Fruit fly (Drosophila melanogaster) whole organism, embryonic: Measurements from ENCODE around the gene CG43064.

Source experiments
- Aef1 ChIP-seq: fragments of 200-800 bp; sonication (Bioruptor generic); IDR thresholded peaks from 3 replicates; pipeline ENCODE4 v1.3.6; 2022; ENCODE audit warnings: missing biosample characterization, missing genetic modification characterization
- BEAF-32 ChIP-seq: fragments of 200-800 bp; sonication (Bioruptor generic); optimal IDR thresholded peaks from 3 replicates; lab custom pipeline; 2017; ENCODE audit warnings: missing biosample characterization, missing genetic modification characterization, mild to moderate bottlenecking, moderate library complexity, missing genetic modification reagents
- Bgb ChIP-seq: fragments of 200-800 bp; sonication (Bioruptor generic); IDR thresholded peaks from 2 replicates; pipeline ENCODE4 v1.3.6; 2022; ENCODE audit warnings: missing biosample characterization, missing genetic modification characterization; ENCODE audit not compliant: partially characterized antibody
- CG10147 ChIP-seq: fragments of 200-800 bp; sonication (Bioruptor generic); optimal IDR thresholded peaks from 2 replicates; lab custom pipeline; 2019; ENCODE audit warnings: missing biosample characterization, mild to moderate bottlenecking, missing genetic modification characterization, moderate library complexity
- CG13287 ChIP-seq: fragments of 200-800 bp; sonication (Bioruptor generic); IDR thresholded peaks from 2 replicates; pipeline ENCODE4 v1.3.6; 2022; ENCODE audit warnings: missing biosample characterization, missing genetic modification characterization; ENCODE audit not compliant: partially characterized antibody
- CG14860 ChIP-seq: fragments of 200-800 bp; sonication (Bioruptor generic); IDR thresholded peaks from 3 replicates; pipeline ENCODE4 v1.3.6; 2022; ENCODE audit warnings: missing biosample characterization, missing genetic modification characterization; ENCODE audit not compliant: partially characterized antibody
- CG1603 ChIP-seq: fragments of 200-800 bp; sonication (Bioruptor generic); optimal IDR thresholded peaks from 2 replicates; lab custom pipeline; 2019; ENCODE audit warnings: missing biosample characterization, mild to moderate bottlenecking, missing genetic modification characterization, moderate library complexity
- CG16813 ChIP-seq: fragments of 200-800 bp; sonication (Bioruptor generic); IDR thresholded peaks from 3 replicates; pipeline ENCODE4 v1.3.6; 2022; ENCODE audit warnings: missing biosample characterization, missing genetic modification characterization; ENCODE audit not compliant: partially characterized antibody
- CG17361 ChIP-seq: fragments of 200-800 bp; sonication (Bioruptor generic); IDR thresholded peaks from 3 replicates; pipeline ENCODE4 v1.3.6; 2022; ENCODE audit warnings: missing biosample characterization, missing genetic modification characterization
- CG18011 ChIP-seq: fragments of 200-800 bp; sonication (Bioruptor generic); optimal IDR thresholded peaks from 2 replicates; lab custom pipeline; 2017; ENCODE audit warnings: missing biosample characterization, missing genetic modification characterization, mild to moderate bottlenecking, moderate library complexity, missing genotype
- CG2116 ChIP-seq: fragments of 200-800 bp; sonication (Bioruptor generic); optimal IDR thresholded peaks from 3 replicates; lab custom pipeline; 2018; ENCODE audit warnings: missing biosample characterization, mild to moderate bottlenecking, missing genetic modification characterization
- CG2129 ChIP-seq: fragments of 200-800 bp; sonication (Bioruptor generic); IDR thresholded peaks from 2 replicates; pipeline ENCODE4 v1.3.6; 2022; ENCODE audit warnings: missing biosample characterization, missing genetic modification characterization; ENCODE audit not compliant: partially characterized antibody
- CG2678 ChIP-seq: fragments of 200-800 bp; sonication (Bioruptor generic); optimal IDR thresholded peaks from 3 replicates; lab custom pipeline; 2019; ENCODE audit warnings: missing biosample characterization, mild to moderate bottlenecking, missing genetic modification characterization, moderate library complexity
- CG2712 ChIP-seq: fragments of 200-800 bp; optimal IDR thresholded peaks from 3 replicates; lab custom pipeline; 2019; ENCODE audit warnings: missing biosample characterization, mild to moderate bottlenecking, missing genetic modification characterization, moderate library complexity
- CG30020 ChIP-seq: fragments of 200-800 bp; optimal IDR thresholded peaks from 2 replicates; lab custom pipeline; 2019; ENCODE audit warnings: missing biosample characterization, mild to moderate bottlenecking, missing genetic modification characterization, moderate library complexity
- CG4360 ChIP-seq: fragments of 200-800 bp; sonication (Bioruptor generic); IDR thresholded peaks from 2 replicates; pipeline ENCODE4 v1.3.6; 2022; ENCODE audit warnings: missing biosample characterization, missing genetic modification characterization
- CG6791 ChIP-seq: fragments of 200-800 bp; sonication (Bioruptor generic); IDR thresholded peaks from 3 replicates; pipeline ENCODE4 v1.3.6; 2022; ENCODE audit warnings: missing biosample characterization, missing genetic modification characterization; ENCODE audit not compliant: partially characterized antibody
- Doc3 ChIP-seq: fragments of 200-800 bp; sonication (Bioruptor generic); IDR thresholded peaks from 3 replicates; pipeline ENCODE4 v1.3.6; 2022; ENCODE audit warnings: missing biosample characterization, missing genetic modification characterization; ENCODE audit not compliant: partially characterized antibody
- Dp ChIP-seq: fragments of 200-800 bp; sonication (Bioruptor generic); optimal IDR thresholded peaks from 2 replicates; lab custom pipeline; 2018; ENCODE audit warnings: missing biosample characterization, mild to moderate bottlenecking, missing genetic modification characterization, moderate library complexity
- Dref ChIP-seq: fragments of 200-800 bp; sonication (Bioruptor generic); IDR thresholded peaks from 2 replicates; pipeline ENCODE4 v1.3.6; 2022; ENCODE audit warnings: missing biosample characterization, missing genetic modification characterization
- Elba2 ChIP-seq: fragments of 200-800 bp; sonication (Bioruptor generic); optimal IDR thresholded peaks from 3 replicates; lab custom pipeline; 2016; ENCODE audit warnings: missing biosample characterization, missing genetic modification characterization
- HLH4C ChIP-seq: fragments of 200-800 bp; sonication (Bioruptor generic); IDR thresholded peaks from 3 replicates; pipeline ENCODE4 v1.3.6; 2022; ENCODE audit warnings: missing biosample characterization, missing genetic modification characterization; ENCODE audit not compliant: partially characterized antibody
- MBD-R2 ChIP-seq: fragments of 200-800 bp; sonication (Bioruptor generic); IDR thresholded peaks from 2 replicates; pipeline ENCODE4 v1.3.6; 2022; ENCODE audit warnings: missing biosample characterization, missing genetic modification characterization
- MESR4 ChIP-seq: fragments of 200-800 bp; sonication (Bioruptor generic); optimal IDR thresholded peaks from 2 replicates; lab custom pipeline; 2018; ENCODE audit warnings: missing biosample characterization, mild to moderate bottlenecking, missing genetic modification characterization, moderate library complexity
- Med ChIP-seq: fragments of 200-800 bp; sonication (Bioruptor generic); peaks from one replicate; lab custom pipeline; 2016; ENCODE audit warnings: missing biosample characterization, missing genetic modification characterization, mild to moderate bottlenecking, inconsistent platforms, moderate library complexity
- NC2β ChIP-seq: fragments of 200-800 bp; sonication (Bioruptor generic); optimal IDR thresholded peaks from 2 replicates; lab custom pipeline; 2016; ENCODE audit warnings: missing biosample characterization, missing genetic modification characterization
- Nf-YB ChIP-seq: fragments of 200-800 bp; sonication (Bioruptor generic); optimal IDR thresholded peaks from 3 replicates; lab custom pipeline; 2019; ENCODE audit warnings: missing biosample characterization, mild to moderate bottlenecking, missing genetic modification characterization, moderate library complexity
- Opbp ChIP-seq: fragments of 200-800 bp; sonication (Bioruptor generic); IDR thresholded peaks from 3 replicates; pipeline ENCODE4 v1.3.6; 2022; ENCODE audit warnings: missing biosample characterization, missing genetic modification characterization; ENCODE audit not compliant: partially characterized antibody
- Ravus ChIP-seq: fragments of 200-800 bp; sonication (Bioruptor generic); IDR thresholded peaks from 2 replicates; pipeline ENCODE4 v1.3.6; 2022; ENCODE audit warnings: missing biosample characterization, missing genetic modification characterization
- Scr ChIP-seq: fragments of 200-800 bp; sonication (Bioruptor generic); IDR thresholded peaks from 2 replicates; pipeline ENCODE4 v1.3.6; 2022; ENCODE audit warnings: missing biosample characterization, missing genetic modification characterization; ENCODE audit not compliant: partially characterized antibody
- Ssrp ChIP-seq: fragments of 200-800 bp; sonication (Bioruptor generic); optimal IDR thresholded peaks from 2 replicates; lab custom pipeline; 2018; ENCODE audit warnings: missing biosample characterization, mild to moderate bottlenecking, missing genetic modification characterization, moderate library complexity
- amos ChIP-seq: fragments of 200-800 bp; sonication (Bioruptor generic); IDR thresholded peaks from 2 replicates; pipeline ENCODE4 v1.3.6; 2022; ENCODE audit warnings: missing biosample characterization, missing genetic modification characterization; ENCODE audit not compliant: partially characterized antibody
- ato ChIP-seq: fragments of 200-800 bp; sonication (Bioruptor generic); IDR thresholded peaks from 2 replicates; pipeline ENCODE4 v1.3.6; 2022; ENCODE audit warnings: missing biosample characterization, missing genetic modification characterization; ENCODE audit not compliant: partially characterized antibody
- chinmo ChIP-seq: fragments of 200-800 bp; sonication (Bioruptor generic); IDR thresholded peaks from 4 replicates; pipeline ENCODE4 v1.3.6; 2022; ENCODE audit warnings: missing biosample characterization, missing genetic modification characterization; ENCODE audit not compliant: partially characterized antibody
- chm ChIP-seq: fragments of 200-800 bp; sonication (Bioruptor generic); IDR thresholded peaks from 2 replicates; pipeline ENCODE4 v1.3.6; 2022; ENCODE audit warnings: missing biosample characterization, missing genetic modification characterization
- hb ChIP-seq: fragments of 200-800 bp; sonication (Bioruptor generic); IDR thresholded peaks from 3 replicates; pipeline ENCODE4 v1.3.6; 2022; ENCODE audit warnings: missing biosample characterization, missing genetic modification characterization; ENCODE audit not compliant: partially characterized antibody
- hbn ChIP-seq: fragments of 200-800 bp; sonication (Bioruptor generic); IDR thresholded peaks from 2 replicates; pipeline ENCODE4 v1.3.6; 2022; ENCODE audit warnings: missing biosample characterization, missing genetic modification characterization; ENCODE audit not compliant: partially characterized antibody
- nerfin-2 ChIP-seq: fragments of 200-800 bp; sonication (Bioruptor generic); IDR thresholded peaks from 2 replicates; pipeline ENCODE4 v1.3.6; 2022; ENCODE audit warnings: missing biosample characterization, missing genetic modification characterization; ENCODE audit not compliant: partially characterized antibody
- nom ChIP-seq: fragments of 200-800 bp; sonication (Bioruptor generic); optimal IDR thresholded peaks from 2 replicates; lab custom pipeline; 2017; ENCODE audit warnings: missing biosample characterization, missing genetic modification characterization, mild to moderate bottlenecking, moderate library complexity, missing genetic modification reagents
- phol ChIP-seq: fragments of 200-800 bp; sonication (Bioruptor generic); optimal IDR thresholded peaks from 3 replicates; lab custom pipeline; 2018; ENCODE audit warnings: missing biosample characterization, mild to moderate bottlenecking, missing genetic modification characterization, moderate library complexity
- vfl ChIP-seq: fragments of 200-800 bp; sonication (Bioruptor generic); optimal IDR thresholded peaks from 2 replicates; lab custom pipeline; 2016; ENCODE audit warnings: missing biosample characterization, missing genetic modification characterization
- vnd ChIP-seq: fragments of 200-800 bp; sonication (Bioruptor generic); IDR thresholded peaks from 3 replicates; pipeline ENCODE4 v1.3.6; 2022; ENCODE audit warnings: missing biosample characterization, missing genetic modification characterization; ENCODE audit not compliant: partially characterized antibody
- zen2 ChIP-seq: fragments of 200-800 bp; sonication (Bioruptor generic); IDR thresholded peaks from 3 replicates; pipeline ENCODE4 v1.3.6; 2022; ENCODE audit warnings: missing biosample characterization, missing genetic modification characterization; ENCODE audit not compliant: partially characterized antibody

The CG43064 gene

DNA sequence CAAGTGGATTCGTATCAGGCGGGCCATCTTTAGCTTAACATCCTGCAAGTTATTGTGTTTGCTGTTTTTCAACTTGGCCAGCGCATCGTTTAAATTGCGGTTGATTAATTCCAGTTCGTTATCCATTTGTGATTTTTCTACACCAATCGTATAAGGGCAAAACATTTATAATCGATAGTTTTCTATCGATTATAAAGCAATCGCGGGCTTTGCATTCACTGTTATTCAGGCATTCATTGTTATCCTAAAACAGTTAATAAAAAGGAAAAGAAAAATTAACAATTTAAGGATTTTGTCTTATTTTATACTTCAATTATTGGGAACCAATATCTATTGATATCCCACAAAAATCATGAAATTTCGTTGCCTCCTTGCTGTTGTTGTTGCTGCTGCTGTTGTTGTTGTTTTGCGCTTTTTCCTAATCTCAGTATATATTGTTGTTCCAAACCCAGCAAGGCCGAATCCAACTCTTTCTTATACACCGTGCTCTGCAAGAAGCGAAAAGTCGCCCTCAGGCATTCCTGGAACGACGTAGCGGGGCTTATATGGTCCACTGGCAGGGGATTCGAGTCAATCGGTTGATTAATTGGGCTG is 10.9 kb downstream of the CG43064 start, which contains the start of gene CG32095 (continued):
- TF ChIP-seq ato (GFP tag; lab: Robert Waterston, UW) (peak; percentile 66; the same call in 1 of the 2 replicates), CG13287 (GFP tag; lab: Robert Waterston, UW) (peak; percentile 90), Dref (GFP tag; lab: Robert Waterston, UW) (peak; percentile 74), Doc3 (GFP tag; lab: Robert Waterston, UW) (peak; percentile 80), Elba2 (no peak), CG2116 (GFP tag; lab: Kevin White, UChicago) (peak; percentile 72), amos (GFP tag; lab: Robert Waterston, UW) (peak; percentile 86), CG18011 (GFP tag; lab: Kevin White, UChicago) (no peak), MESR4 (GFP tag; lab: Kevin White, UChicago) (peak; percentile 40), vnd (peak; percentile 66; the same call in 2 of the 3 replicates), CG6791 (GFP tag; lab: Robert Waterston, UW) (peak; percentile 78), Ssrp (no peak), chinmo (GFP tag; lab: Robert Waterston, UW) (0 out of 4 replicates have a peak, but pooled peaks have one; percentile 14), CG16813 (GFP tag; lab: Robert Waterston, UW) (peak; percentile 76), zen2 (GFP tag; lab: Robert Waterston, UW) (peak; percentile 75), CG14860 (GFP tag; lab: Robert Waterston, UW) (peak; percentile 70; the same call in 2 of the 3 replicates), CG2712 (tag; lab: Kevin White, UChicago) (peak; percentile 11), Aef1 (no peak), CG2678 (tag; lab: Kevin White, UChicago) (no peak), Opbp (GFP tag; lab: Robert Waterston, UW) (peak; percentile 76; the same call in 2 of the 3 replicates), BEAF-32 (peak; percentile 80), CG2129 (GFP tag; lab: Robert Waterston, UW) (peak; percentile 53), Bgb (peak; percentile 79), CG10147 (GFP tag; lab: Kevin White, UChicago) (no peak), HLH4C (GFP tag; lab: Robert Waterston, UW) (peak; percentile 72; the same call in 2 of the 3 replicates), MBD-R2 (GFP tag; lab: Robert Waterston, UW) (peak; percentile 68), CG4360 (GFP tag; lab: Robert Waterston, UW) (peak; percentile 76), Med (GFP tag; lab: Kevin White, UChicago) (peak; percentile 24), hbn (GFP tag; lab: Robert Waterston, UW) (peak; percentile 74), Nf-YB (GFP tag; lab: Kevin White, UChicago) (peak; percentile 78), Ravus (GFP tag; lab: Robert Waterston, UW) (no peak), vfl (no peak), Dp (GFP tag; lab: Kevin White, UChicago) (peak; percentile 55), nom (GFP tag; lab: Kevin White, UChicago) (peak; percentile 12), nerfin-2 (GFP tag; lab: Robert Waterston, UW) (peak; percentile 60; the same call in 1 of the 2 replicates), CG17361 (GFP tag; lab: Robert Waterston, UW) (0 out of 3 replicates have a peak, but pooled peaks have one; percentile 12), chm (no peak), Scr (peak; percentile 87), NC2β (GFP tag; lab: Kevin White, UChicago) (no peak), CG30020 (tag; lab: Kevin White, UChicago) (peak; percentile 21), phol (tag; lab: Kevin White, UChicago) (peak; percentile 12), CG1603 (peak; percentile 22), hb (GFP tag; lab: Robert Waterston, UW) (peak; percentile 51; the same call in 1 of the 3 replicates)
